Fruit fly (Drosophila melanogaster) Kc167 (cell line): Measurements from ENCODE around the gene CG4631.

Source experiments
- Myc ChIP-seq: fragments of >200 bp; optimal IDR thresholded peaks from 2 replicates; lab custom pipeline; 2017; ENCODE audit warnings: missing external identifiers
- psq ChIP-seq: fragments of >200 bp; optimal IDR thresholded peaks from 2 replicates; lab custom pipeline; 2017; ENCODE audit warnings: missing external identifiers

DNA sequence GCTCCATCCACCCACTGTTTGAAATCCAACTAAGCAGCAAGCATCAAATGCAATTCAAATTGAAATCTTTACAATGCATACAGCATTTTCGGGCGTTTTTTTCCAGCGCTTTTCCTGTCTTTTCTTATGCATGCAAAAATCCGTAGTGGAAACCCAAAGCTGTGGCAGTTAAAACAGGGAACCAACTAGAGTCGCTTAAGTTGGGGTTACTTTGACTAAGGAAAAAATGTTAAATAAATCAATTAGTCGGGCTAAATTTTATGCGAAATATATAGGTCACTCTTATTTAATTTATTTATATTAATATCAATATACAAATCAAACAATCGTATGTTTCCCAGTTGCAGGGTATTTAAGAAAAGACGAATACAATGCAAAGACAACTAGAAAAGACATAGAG lies 11.2 kb upstream of the CG4631 start:
- no peak for TF ChIP-seq psq (lab: Kevin White, UChicago)
- no peak for TF ChIP-seq Myc (lab: Kevin White, UChicago)
